Fruit fly (Drosophila melanogaster): ENCODE data around the gene COX6B.

DNA sequence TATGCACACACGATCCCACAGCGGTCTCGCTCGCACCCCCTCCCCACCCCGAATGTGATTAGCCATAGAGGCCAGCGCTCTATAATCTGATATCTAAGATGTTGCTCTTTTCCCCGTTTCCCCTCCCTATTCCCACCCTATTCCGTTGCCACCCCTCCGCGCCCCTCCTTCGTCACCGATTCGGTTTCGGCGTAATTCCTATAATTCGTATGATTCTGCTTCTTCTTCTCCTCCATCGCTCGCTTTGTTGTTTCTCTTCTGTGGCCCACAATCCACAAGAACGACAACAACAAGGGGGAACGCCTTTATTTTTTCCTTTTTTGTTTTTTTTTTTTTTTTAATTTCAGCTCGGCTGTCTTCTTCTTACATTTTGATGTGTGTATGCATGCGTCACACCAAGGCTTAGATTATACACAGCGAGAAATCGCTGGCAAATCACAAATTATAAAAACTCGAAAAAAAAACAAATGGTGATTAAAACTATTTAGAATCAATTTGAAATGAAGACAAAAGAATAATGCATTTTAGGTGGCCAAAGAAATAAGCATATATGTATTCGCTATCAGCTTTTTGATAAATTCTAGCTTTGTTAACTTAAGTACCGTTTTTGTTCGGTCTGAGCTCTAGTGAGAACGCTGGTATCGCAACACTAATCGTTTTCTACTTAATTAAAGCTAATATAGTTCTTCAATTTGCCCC is 25.8 kb upstream of the COX6B start:
- no peak for TF ChIP-seq usp (GFP tag; optimal IDR thresholded peaks at IDR 0.05)
- TF ChIP-seq psq (optimal IDR thresholded peaks at IDR 0.05) = no peak
- TF ChIP-seq EcR (GFP tag; optimal IDR thresholded peaks at IDR 0.05) = no peak
